Worm (Caenorhabditis elegans) whole organism, L4 larva: ENCODE results near the gene F47B8.13.

Experiments
- F26F4.8 ChIP-seq: fragments of 200-800 bp; sonication (Bioruptor generic); conservative IDR thresholded peaks from 2 replicates; pipeline ENCODE4 v1.3.6; 2022; ENCODE audit warnings: missing genetic modification characterization, missing compliant biosample characterization
- F44E2.7 ChIP-seq: fragments of 200-800 bp; sonication (Bioruptor generic); IDR thresholded peaks from 2 replicates; pipeline ENCODE4 v2.1.2; 2022; ENCODE audit warnings: missing genetic modification characterization, missing compliant biosample characterization
- F49E8.2 ChIP-seq: sonication (generic microtip); optimal IDR thresholded peaks from 2 replicates; lab custom pipeline; 2016; ENCODE audit warnings: missing compliant biosample characterization, mild to moderate bottlenecking, missing genetic modification characterization, borderline replicate concordance
- R02D3.7 ChIP-seq: fragments of 150-350 bp; sonication (generic microtip); optimal IDR thresholded peaks from 3 replicates; lab custom pipeline; 2014; ENCODE audit warnings: missing biosample characterization, missing genetic modification characterization
- Y105C5A.15 ChIP-seq: fragments of 200-800 bp; sonication (Bioruptor generic); IDR thresholded peaks from 2 replicates; pipeline ENCODE4 v1.3.6; 2022; ENCODE audit warnings: missing genetic modification characterization, missing compliant biosample characterization
- Y48G9A.11 ChIP-seq: fragments of 200-800 bp; sonication (Bioruptor generic); IDR thresholded peaks from 2 replicates; pipeline ENCODE4 v1.3.6; 2022; ENCODE audit warnings: missing genetic modification reagents, missing genetic modification characterization, missing compliant biosample characterization
- ZK337.2 ChIP-seq: fragments of 200-800 bp; sonication (Bioruptor generic); IDR thresholded peaks from 2 replicates; pipeline ENCODE4 v1.3.6; 2022; ENCODE audit warnings: missing genetic modification reagents, missing genetic modification characterization, missing compliant biosample characterization
- ZK546.5 ChIP-seq, 2 experiments: sonication (generic microtip); optimal IDR thresholded peaks; 2 replicates each; lab custom pipeline; 2017; ENCODE audit warnings: missing biosample characterization in 2 of 2, missing genetic modification characterization in 2 of 2
- ama-1 ChIP-seq: fragments of 150-350 bp; optimal IDR thresholded peaks from 2 replicates; lab custom pipeline; 2014; ENCODE audit warnings: inconsistent platforms, mixed read lengths
- arid-1 ChIP-seq: fragments of 200-800 bp; sonication (Bioruptor generic); conservative IDR thresholded peaks from 2 replicates; pipeline ENCODE4 v1.3.6; 2022; ENCODE audit warnings: missing genetic modification reagents, missing genetic modification characterization, missing compliant biosample characterization
- ceh-20 ChIP-seq: fragments of 200-800 bp; sonication (Bioruptor generic); IDR thresholded peaks from 2 replicates; pipeline ENCODE4 v1.3.6; 2022; ENCODE audit warnings: missing genetic modification reagents, missing genetic modification characterization, missing compliant biosample characterization
- ces-1 ChIP-seq: fragments of 150-350 bp; sonication (generic microtip); optimal IDR thresholded peaks from 4 replicates; lab custom pipeline; 2014; ENCODE audit warnings: missing biosample characterization, missing genetic modification reagents, missing genetic modification characterization
- cey-2 ChIP-seq: sonication (generic microtip); optimal IDR thresholded peaks from 3 replicates; lab custom pipeline; 2017; ENCODE audit warnings: missing genetic modification characterization, mild to moderate bottlenecking, missing compliant biosample characterization, antibody characterized with exemption, borderline replicate concordance; ENCODE audit not compliant: insufficient read depth
- daf-12 ChIP-seq: fragments of 150-350 bp; optimal IDR thresholded peaks from 2 replicates; lab custom pipeline; 2014; ENCODE audit warnings: missing biosample characterization, missing genetic modification reagents, missing genetic modification characterization
- daf-16 ChIP-seq, 3 experiments: sonication (generic microtip); optimal IDR thresholded peaks; 2 replicates each; lab custom pipeline; 2016 to 2017; ENCODE audit warnings: missing genetic modification characterization in 3 of 3, missing genetic modification reagents in 3 of 3, mild to moderate bottlenecking in 2 of 3, missing compliant biosample characterization in 2 of 3, missing biosample characterization in 1 of 3, moderate library complexity in 1 of 3
- dmd-8 ChIP-seq: fragments of 200-800 bp; sonication (Bioruptor generic); IDR thresholded peaks from 2 replicates; pipeline ENCODE4 v1.3.6; 2022; ENCODE audit warnings: missing genetic modification characterization, missing compliant biosample characterization
- dmd-9 ChIP-seq: fragments of 200-800 bp; sonication (Bioruptor generic); IDR thresholded peaks from 2 replicates; pipeline ENCODE4 v1.3.6; 2022; ENCODE audit warnings: missing genetic modification reagents, missing genetic modification characterization, missing compliant biosample characterization
- dpl-1 ChIP-seq: fragments of 150-350 bp; optimal IDR thresholded peaks from 2 replicates; lab custom pipeline; 2014; ENCODE audit warnings: missing biosample characterization, missing genetic modification reagents, missing genetic modification characterization
- duxl-1 ChIP-seq: sonication (generic microtip); optimal IDR thresholded peaks from 2 replicates; lab custom pipeline; 2016; ENCODE audit warnings: mild to moderate bottlenecking, missing genetic modification characterization, moderate library complexity, missing compliant biosample characterization; ENCODE audit not compliant: poor library complexity
- dve-1 ChIP-seq: sonication (generic microtip); optimal IDR thresholded peaks from 2 replicates; lab custom pipeline; 2017; ENCODE audit warnings: antibody characterized with exemption, mild to moderate bottlenecking, missing genetic modification characterization, missing compliant biosample characterization; ENCODE audit not compliant: insufficient read depth
- fkh-10 ChIP-seq: fragments of 150-350 bp; optimal IDR thresholded peaks from 2 replicates; lab custom pipeline; 2014; ENCODE audit warnings: missing biosample characterization, missing genetic modification reagents, missing genetic modification characterization
- hif-1 ChIP-seq, 2 experiments: sonication (generic microtip); optimal IDR thresholded peaks; 2 replicates each; lab custom pipeline; 2016 to 2017; ENCODE audit warnings: missing compliant biosample characterization in 2 of 2, missing genetic modification characterization in 2 of 2, missing genetic modification reagents in 2 of 2, missing genotype in 2 of 2, mild to moderate bottlenecking in 1 of 2
- hlh-30 ChIP-seq: sonication (generic microtip); optimal IDR thresholded peaks from 2 replicates; lab custom pipeline; 2017; ENCODE audit warnings: antibody characterized with exemption, mild to moderate bottlenecking, missing genetic modification characterization, missing compliant biosample characterization; ENCODE audit not compliant: insufficient read depth
- lin-1 ChIP-seq: fragments of 200-800 bp; sonication (Bioruptor generic); IDR thresholded peaks from 2 replicates; pipeline ENCODE4 v1.3.6; 2022; ENCODE audit warnings: missing genetic modification reagents, missing genetic modification characterization, missing compliant biosample characterization
- lin-29 ChIP-seq: fragments of 200-800 bp; sonication (Bioruptor generic); IDR thresholded peaks from 2 replicates; pipeline ENCODE4 v1.3.6; 2022; ENCODE audit warnings: missing genetic modification reagents, missing genetic modification characterization, missing compliant biosample characterization
- madf-9 ChIP-seq: fragments of 200-800 bp; sonication (Bioruptor generic); conservative IDR thresholded peaks from 2 replicates; pipeline ENCODE4 v1.3.6; 2022; ENCODE audit warnings: missing genetic modification reagents, missing genetic modification characterization, missing compliant biosample characterization
- mdl-1 ChIP-seq, 2 experiments: fragments of 150-350 bp in 1 of 2; sonication (generic microtip) in 1 of 2; optimal IDR thresholded peaks; 2 replicates each; lab custom pipeline; 2014 to 2017; ENCODE audit warnings: missing biosample characterization in 2 of 2, missing genetic modification characterization in 2 of 2
- mep-1 ChIP-seq: fragments of 150-350 bp; sonication (generic microtip); optimal IDR thresholded peaks from 3 replicates; lab custom pipeline; 2014; ENCODE audit warnings: missing biosample characterization, missing genetic modification characterization
- mxl-2 ChIP-seq: fragments of 200-800 bp; sonication (Bioruptor generic); conservative IDR thresholded peaks from 2 replicates; pipeline ENCODE4 v1.3.6; 2022; ENCODE audit warnings: missing genetic modification reagents, missing genetic modification characterization, missing compliant biosample characterization
- mxl-3 ChIP-seq: fragments of 200-800 bp; sonication (Bioruptor generic); optimal IDR thresholded peaks from 2 replicates; lab custom pipeline; 2018; ENCODE audit warnings: mild to moderate bottlenecking, missing genetic modification characterization, missing compliant biosample characterization
- nhr-10 ChIP-seq: fragments of 150-350 bp; optimal IDR thresholded peaks from 2 replicates; lab custom pipeline; 2014; ENCODE audit warnings: missing biosample characterization, missing genetic modification characterization
- nhr-102 ChIP-seq: sonication (generic microtip); optimal IDR thresholded peaks from 2 replicates; lab custom pipeline; 2016; ENCODE audit warnings: mild to moderate bottlenecking, missing genetic modification characterization, moderate library complexity, missing compliant biosample characterization
- nhr-111 ChIP-seq: fragments of 200-800 bp; sonication (Bioruptor generic); optimal IDR thresholded peaks from 2 replicates; lab custom pipeline; 2018; ENCODE audit warnings: mild to moderate bottlenecking, missing genetic modification characterization, missing compliant biosample characterization
- nhr-28 ChIP-seq: fragments of 150-350 bp; optimal IDR thresholded peaks from 2 replicates; lab custom pipeline; 2014; ENCODE audit warnings: missing biosample characterization, missing genetic modification characterization
- nhr-48 ChIP-seq: sonication (generic microtip); optimal IDR thresholded peaks from 2 replicates; lab custom pipeline; 2016; ENCODE audit warnings: mild to moderate bottlenecking, missing genetic modification characterization, missing compliant biosample characterization
- nhr-6 ChIP-seq: fragments of 150-350 bp; optimal IDR thresholded peaks from 2 replicates; lab custom pipeline; 2014; ENCODE audit warnings: missing biosample characterization, missing genetic modification characterization
- nhr-76 ChIP-seq: fragments of 150-350 bp; optimal IDR thresholded peaks from 2 replicates; lab custom pipeline; 2014; ENCODE audit warnings: missing biosample characterization, missing genetic modification characterization
- php-3 ChIP-seq: fragments of 200-800 bp; sonication (Bioruptor generic); IDR thresholded peaks from 2 replicates; pipeline ENCODE4 v1.3.6; 2022; ENCODE audit warnings: missing genetic modification reagents, missing genetic modification characterization, missing compliant biosample characterization
- rbr-2 ChIP-seq: sonication (generic microtip); optimal IDR thresholded peaks from 2 replicates; lab custom pipeline; 2016; ENCODE audit warnings: missing genotype, missing genetic modification characterization, missing compliant biosample characterization
- saeg-2 ChIP-seq: fragments of 200-800 bp; sonication (Bioruptor generic); IDR thresholded peaks from 2 replicates; pipeline ENCODE4 v1.3.6; 2022; ENCODE audit warnings: missing genetic modification reagents, missing genetic modification characterization, missing compliant biosample characterization
- sdz-12 ChIP-seq: fragments of 200-800 bp; sonication (Bioruptor generic); optimal IDR thresholded peaks from 2 replicates; lab custom pipeline; 2018; ENCODE audit warnings: mild to moderate bottlenecking, missing genetic modification characterization, missing compliant biosample characterization
- snpc-1.2 ChIP-seq: fragments of 200-800 bp; sonication (Bioruptor generic); IDR thresholded peaks from 2 replicates; pipeline ENCODE4 v1.3.6; 2022; ENCODE audit warnings: missing genetic modification reagents, missing genetic modification characterization, missing compliant biosample characterization
- snpc-4 ChIP-seq: fragments of 150-350 bp; optimal IDR thresholded peaks from 2 replicates; lab custom pipeline; 2014; ENCODE audit warnings: missing biosample characterization, missing genetic modification characterization
- tag-97 ChIP-seq: fragments of 200-800 bp; sonication (Bioruptor generic); IDR thresholded peaks from 2 replicates; pipeline ENCODE4 v1.3.6; 2022; ENCODE audit warnings: missing genetic modification characterization, missing compliant biosample characterization
- zag-1 ChIP-seq: fragments of 150-350 bp; optimal IDR thresholded peaks from 2 replicates; lab custom pipeline; 2014; ENCODE audit warnings: missing biosample characterization, missing genetic modification characterization
- zfp-2 ChIP-seq: sonication (generic microtip); optimal IDR thresholded peaks from 2 replicates; lab custom pipeline; 2016; ENCODE audit warnings: mild to moderate bottlenecking, missing genetic modification characterization, missing compliant biosample characterization
- zip-2 ChIP-seq: fragments of 150-350 bp; optimal IDR thresholded peaks from 2 replicates; lab custom pipeline; 2014; ENCODE audit warnings: missing biosample characterization, missing genetic modification characterization
- ztf-11 ChIP-seq: fragments of 150-350 bp; optimal IDR thresholded peaks from 2 replicates; lab custom pipeline; 2014; ENCODE audit warnings: missing biosample characterization, missing genetic modification characterization
- ztf-7 ChIP-seq: fragments of 150-350 bp; optimal IDR thresholded peaks from 2 replicates; lab custom pipeline; 2014; ENCODE audit warnings: missing biosample characterization, missing genetic modification characterization

F47B8.13 gene

DNA sequence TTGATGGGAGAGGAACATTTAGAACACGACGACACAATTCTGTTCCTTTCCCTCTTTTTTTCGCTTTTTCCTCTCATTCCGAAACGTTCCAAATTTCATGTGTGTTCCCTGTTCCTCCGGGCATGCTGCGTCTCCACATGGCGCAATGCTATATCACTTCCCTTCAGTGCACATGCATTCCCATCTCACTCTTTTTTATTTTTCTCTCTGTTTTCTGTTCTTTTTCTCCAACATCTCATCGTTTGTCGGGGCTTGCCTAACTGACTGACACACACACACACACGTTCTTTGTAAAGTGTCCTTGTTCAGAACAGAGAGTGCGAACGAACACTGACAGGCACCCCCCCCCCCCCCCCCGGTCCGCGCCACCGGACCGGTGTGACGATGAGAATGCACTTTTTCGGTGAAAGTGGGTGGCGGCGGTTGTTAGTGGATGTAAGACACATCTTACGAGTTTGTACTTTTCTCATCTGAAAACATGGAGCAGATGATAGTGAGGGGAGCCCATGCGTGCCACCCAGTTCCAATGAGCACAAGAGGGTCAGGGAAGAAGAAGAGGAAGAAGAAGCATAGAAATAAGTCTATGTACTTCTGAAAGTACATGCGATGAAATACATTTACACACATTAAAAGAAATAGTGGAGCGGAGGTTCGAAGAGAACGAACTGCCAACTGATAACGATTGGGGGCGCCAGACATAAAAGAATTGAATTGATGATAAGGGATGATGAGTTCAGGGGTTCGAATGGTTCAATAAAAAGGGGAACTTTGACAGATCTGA, 48.9 kb upstream of the F47B8.13 start (continued):
- no peak for TF ChIP-seq zip-2
- TF ChIP-seq dve-1 (tag; lab: Kevin White, UChicago) = peak; percentile 41
- no peak for TF ChIP-seq R02D3.7
- no peak for TF ChIP-seq F44E2.7 (GFP tag; lab: Robert Waterston, UW)
- peak; percentile 86 for TF ChIP-seq mxl-3 (GFP tag; lab: Kevin White, UChicago)
- no peak for TF ChIP-seq nhr-76 (tag; lab: Kevin White, UChicago)
- peak; percentile 62 for TF ChIP-seq hlh-30 (tag; lab: Kevin White, UChicago)
- no peak for TF ChIP-seq Y48G9A.11 (GFP tag; lab: Robert Waterston, UW)
- TF ChIP-seq nhr-48 = peak; percentile 80
- TF ChIP-seq zag-1 (tag; lab: Kevin White, UChicago) = no peak
- TF ChIP-seq F49E8.2 (tag; lab: Kevin White, UChicago) = no peak
- peak; percentile 88 for TF ChIP-seq nhr-28 (tag; lab: Kevin White, UChicago)
- no peak for TF ChIP-seq snpc-1.2 (GFP tag; lab: Robert Waterston, UW)
- TF ChIP-seq snpc-4 (tag; lab: Kevin White, UChicago) = no peak
- no peak for TF ChIP-seq F26F4.8 (GFP tag; lab: Robert Waterston, UW)
- TF ChIP-seq nhr-111 (GFP tag; lab: Kevin White, UChicago) = no peak
- TF ChIP-seq daf-12 (tag; lab: Kevin White, UChicago) = peak; percentile 20
- peak; percentile 81 for TF ChIP-seq mep-1 (tag; lab: Kevin White, UChicago)
- 0 out of 2 replicates have a peak, but pooled peaks have one; percentile 18 for TF ChIP-seq lin-29 (GFP tag; lab: Robert Waterston, UW)
- TF ChIP-seq fkh-10 (GFP tag; lab: Kevin White, UChicago) = no peak
- TF ChIP-seq ZK546.5 (tag; optimal IDR thresholded peaks at IDR 0.05; lab: Kevin White, UChicago) = no peak
- no peak for TF ChIP-seq Y105C5A.15 (GFP tag; lab: Robert Waterston, UW)
- TF ChIP-seq arid-1 (GFP tag; lab: Robert Waterston, UW) = no peak
- TF ChIP-seq ama-1 (lab: Kevin White, UChicago) = no peak
- TF ChIP-seq nhr-10 (tag; lab: Kevin White, UChicago) = no peak
- no peak for TF ChIP-seq ztf-7 (tag; lab: Kevin White, UChicago)
- no peak for TF ChIP-seq tag-97
- TF ChIP-seq duxl-1 (tag; lab: Kevin White, UChicago) = peak; percentile 57
- TF ChIP-seq dmd-8 (GFP tag; lab: Robert Waterston, UW) = no peak
- no peak for TF ChIP-seq madf-9
- peak in 1 of 2 experiments; percentile 52 for TF ChIP-seq hif-1 (tag; optimal IDR thresholded peaks at IDR 0.05; lab: Kevin White, UChicago)
- no peak for TF ChIP-seq daf-16 (GFP tag; optimal IDR thresholded peaks at IDR 0.05; lab: Kevin White, UChicago)
- TF ChIP-seq daf-16 (tag; optimal IDR thresholded peaks at IDR 0.05; lab: Kevin White, UChicago) = peak; percentile 65
- no peak for TF ChIP-seq ces-1 (GFP tag; lab: Kevin White, UChicago)
- TF ChIP-seq mdl-1 (tag; optimal IDR thresholded peaks at IDR 0.05; lab: Kevin White, UChicago) = peak; percentile 64 to 93
- TF ChIP-seq dpl-1 (GFP tag; lab: Kevin White, UChicago) = peak; percentile 6
- 0 out of 2 replicates have a peak, but pooled peaks have one; percentile 10 for TF ChIP-seq lin-1
- TF ChIP-seq mxl-2 (GFP tag; lab: Robert Waterston, UW) = no peak
- TF ChIP-seq sdz-12 (GFP tag; lab: Kevin White, UChicago) = no peak
- no peak for TF ChIP-seq nhr-102 (tag; lab: Kevin White, UChicago)
- TF ChIP-seq ztf-11 = no peak
- peak; percentile 58 for TF ChIP-seq rbr-2 (tag; lab: Kevin White, UChicago)
- TF ChIP-seq ceh-20 = peak; percentile 55
- no peak for TF ChIP-seq ZK337.2
- no peak for TF ChIP-seq saeg-2
- TF ChIP-seq dmd-9 (GFP tag; lab: Robert Waterston, UW) = no peak
- TF ChIP-seq php-3 (GFP tag; lab: Robert Waterston, UW) = no peak
- no peak for TF ChIP-seq zfp-2
- peak; percentile 74 for TF ChIP-seq cey-2 (tag; lab: Kevin White, UChicago)
- peak; percentile 76 for TF ChIP-seq nhr-6
